Fruit fly (Drosophila melanogaster): Measurements from ENCODE around the gene CG9676.

DNA sequence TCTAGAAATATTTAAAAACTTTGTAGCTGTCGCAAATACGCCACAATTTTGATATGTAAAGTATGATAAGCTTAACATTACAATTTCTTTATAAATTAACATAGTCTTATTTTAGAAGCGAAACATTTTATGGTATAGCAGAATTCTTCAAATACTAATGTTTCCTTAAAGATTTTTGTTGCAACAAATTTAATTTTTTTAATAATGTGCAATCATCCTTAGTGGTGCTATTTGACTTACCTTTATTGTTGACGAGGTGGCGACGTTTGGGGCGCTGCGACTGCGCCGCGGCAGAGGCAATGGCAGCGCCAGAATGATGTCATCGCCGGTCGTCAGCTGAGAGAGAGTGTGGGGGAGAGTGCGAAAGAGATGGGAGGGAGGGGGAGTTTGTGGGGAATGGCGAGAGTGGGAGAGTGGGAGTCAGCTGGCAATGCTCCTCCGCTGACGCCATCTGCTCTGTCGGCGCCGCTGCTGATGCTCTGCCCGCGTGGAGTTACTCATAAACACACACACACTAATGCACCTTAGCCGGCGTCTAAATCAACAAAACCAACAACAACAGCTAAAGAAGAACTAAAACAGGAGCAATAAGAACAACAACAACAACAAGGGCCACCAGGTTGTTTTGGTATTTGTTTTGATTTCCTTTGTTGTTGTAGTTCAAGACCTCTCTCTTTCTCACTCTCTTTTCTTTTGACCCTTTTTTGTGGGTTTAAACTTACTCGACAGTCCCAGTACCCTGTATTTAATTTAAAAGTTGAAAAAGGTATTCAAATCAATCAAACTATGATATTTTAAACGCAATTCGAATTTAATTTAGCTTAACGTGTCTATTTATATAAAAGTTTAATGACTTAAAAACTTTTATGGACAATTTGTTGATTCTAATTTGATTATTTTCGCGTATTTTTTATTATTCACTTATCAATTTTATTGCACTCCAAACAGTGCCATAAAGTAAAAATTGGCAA is 23.5 kb upstream of the CG9676 start:
- TF ChIP-seq CTCF (optimal IDR thresholded peaks at IDR 0.05) (no peak), CG8478 (optimal IDR thresholded peaks at IDR 0.05) (no peak)

Measured in S2 (cell line).